Fruit fly (Drosophila melanogaster) whole organism, embryonic: Measurements from ENCODE around the gene CtsF.
A peak's percentile ranks its signal among the peaks of the same experiment; 100 is the strongest.

Experiments used
- ATbp ChIP-seq: fragments of 200-800 bp; sonication (Bioruptor generic); optimal IDR thresholded peaks from 2 replicates; lab custom pipeline; 2017; ENCODE audit warnings: missing biosample characterization, mild to moderate bottlenecking, missing genetic modification characterization, missing genetic modification reagents
- Atf6 ChIP-seq: fragments of 200-800 bp; sonication (Bioruptor generic); IDR thresholded peaks from 2 replicates; pipeline ENCODE4 v1.3.6; 2022; ENCODE audit warnings: missing biosample characterization, missing genetic modification characterization
- BEAF-32 ChIP-seq: fragments of 200-800 bp; sonication (Bioruptor generic); optimal IDR thresholded peaks from 3 replicates; lab custom pipeline; 2017; ENCODE audit warnings: missing biosample characterization, missing genetic modification characterization, mild to moderate bottlenecking, moderate library complexity, missing genetic modification reagents
- BtbVII ChIP-seq: fragments of 200-800 bp; sonication (Bioruptor generic); optimal IDR thresholded peaks from 3 replicates; lab custom pipeline; 2017; ENCODE audit warnings: missing biosample characterization, mild to moderate bottlenecking, missing genetic modification characterization
- CG10366 ChIP-seq: fragments of 200-800 bp; sonication (Bioruptor generic); IDR thresholded peaks from 2 replicates; pipeline ENCODE4 v1.3.6; 2022; ENCODE audit warnings: missing biosample characterization, missing genetic modification characterization
- CG11247 ChIP-seq: fragments of 200-800 bp; sonication (Bioruptor generic); IDR thresholded peaks from 2 replicates; pipeline ENCODE4 v1.3.6; 2022; ENCODE audit warnings: missing biosample characterization, missing genetic modification characterization
- CG11398 ChIP-seq: fragments of 200-800 bp; sonication (Bioruptor generic); optimal IDR thresholded peaks from 2 replicates; lab custom pipeline; 2016; ENCODE audit warnings: missing biosample characterization, missing genetic modification characterization
- CG11560 ChIP-seq: fragments of 200-800 bp; sonication (Bioruptor generic); IDR thresholded peaks from 3 replicates; pipeline ENCODE4 v1.3.6; 2022; ENCODE audit warnings: missing biosample characterization, missing genetic modification characterization
- CG12942 ChIP-seq: fragments of 200-800 bp; sonication (Bioruptor generic); optimal IDR thresholded peaks from 3 replicates; lab custom pipeline; 2016; ENCODE audit warnings: missing biosample characterization, missing genetic modification characterization
- CG13624 ChIP-seq: fragments of 200-800 bp; sonication (Bioruptor generic); optimal IDR thresholded peaks from 2 replicates; lab custom pipeline; 2016; ENCODE audit warnings: missing biosample characterization, missing genetic modification characterization
- CG14050 ChIP-seq: fragments of 200-800 bp; sonication (Bioruptor generic); IDR thresholded peaks from 3 replicates; pipeline ENCODE4 v1.3.6; 2022; ENCODE audit warnings: missing biosample characterization, missing genetic modification characterization
- CG14441 ChIP-seq: fragments of 200-800 bp; sonication (Bioruptor generic); IDR thresholded peaks from 2 replicates; pipeline ENCODE4 v1.3.6; 2022; ENCODE audit warnings: missing biosample characterization, missing genetic modification characterization
- CG16863 ChIP-seq: fragments of 200-800 bp; sonication (Bioruptor generic); optimal IDR thresholded peaks from 3 replicates; lab custom pipeline; 2016; ENCODE audit warnings: missing biosample characterization, missing genetic modification characterization
- CG17359 ChIP-seq: fragments of 200-800 bp; sonication (Bioruptor generic); optimal IDR thresholded peaks from 3 replicates; lab custom pipeline; 2018; ENCODE audit warnings: missing biosample characterization, mild to moderate bottlenecking, missing genetic modification characterization, moderate library complexity
- CG17568 ChIP-seq: fragments of 200-800 bp; sonication (Bioruptor generic); optimal IDR thresholded peaks from 2 replicates; lab custom pipeline; 2018; ENCODE audit warnings: missing biosample characterization, mild to moderate bottlenecking, missing genetic modification characterization, moderate library complexity
- CG17612 ChIP-seq: fragments of 200-800 bp; sonication (Bioruptor generic); IDR thresholded peaks from 2 replicates; pipeline ENCODE4 v1.3.6; 2022; ENCODE audit warnings: missing biosample characterization, missing genetic modification characterization
- CG18011 ChIP-seq: fragments of 200-800 bp; sonication (Bioruptor generic); optimal IDR thresholded peaks from 2 replicates; lab custom pipeline; 2017; ENCODE audit warnings: missing biosample characterization, missing genetic modification characterization, mild to moderate bottlenecking, moderate library complexity, missing genotype
- CG2712 ChIP-seq: fragments of 200-800 bp; optimal IDR thresholded peaks from 3 replicates; lab custom pipeline; 2019; ENCODE audit warnings: missing biosample characterization, mild to moderate bottlenecking, missing genetic modification characterization, moderate library complexity
- CG31441 ChIP-seq: fragments of 200-800 bp; sonication (Bioruptor generic); IDR thresholded peaks from 2 replicates; pipeline ENCODE4 v1.3.6; 2022; ENCODE audit warnings: missing biosample characterization, missing genetic modification characterization
- CG3407 ChIP-seq: fragments of 200-800 bp; sonication (Bioruptor generic); optimal IDR thresholded peaks from 2 replicates; lab custom pipeline; 2018; ENCODE audit warnings: missing biosample characterization, mild to moderate bottlenecking, missing genetic modification characterization
- CG4707 ChIP-seq: fragments of 200-800 bp; sonication (Bioruptor generic); optimal IDR thresholded peaks from 2 replicates; lab custom pipeline; 2018; ENCODE audit warnings: missing biosample characterization, mild to moderate bottlenecking, missing genetic modification characterization, moderate library complexity
- CG4854 ChIP-seq: fragments of 200-800 bp; sonication (Bioruptor generic); optimal IDR thresholded peaks from 2 replicates; lab custom pipeline; 2016; ENCODE audit warnings: missing biosample characterization, missing genetic modification characterization, inconsistent platforms
- CG6683 ChIP-seq: fragments of 200-800 bp; sonication (Bioruptor generic); optimal IDR thresholded peaks from 2 replicates; lab custom pipeline; 2017; ENCODE audit warnings: missing biosample characterization, mild to moderate bottlenecking, missing genetic modification characterization, missing genetic modification reagents
- CG7556 ChIP-seq: fragments of 200-800 bp; sonication (Bioruptor generic); optimal IDR thresholded peaks from 2 replicates; lab custom pipeline; 2017; ENCODE audit warnings: missing biosample characterization, mild to moderate bottlenecking, missing genetic modification characterization
- CG7839 ChIP-seq: fragments of 200-800 bp; sonication (Bioruptor generic); optimal IDR thresholded peaks from 3 replicates; lab custom pipeline; 2018; ENCODE audit warnings: missing biosample characterization, mild to moderate bottlenecking, missing genetic modification characterization, moderate library complexity
- CG9609 ChIP-seq: fragments of 200-800 bp; sonication (Bioruptor generic); optimal IDR thresholded peaks from 3 replicates; lab custom pipeline; 2016; ENCODE audit warnings: missing biosample characterization, missing genetic modification characterization
- Drgx ChIP-seq: fragments of 200-800 bp; sonication (Bioruptor generic); IDR thresholded peaks from 2 replicates; pipeline ENCODE4 v1.3.6; 2022; ENCODE audit warnings: missing biosample characterization, missing genetic modification characterization
- Eip74EF ChIP-seq, 2 experiments: fragments of 200-800 bp in 1 of 2; fragments of >200 bp in 1 of 2; sonication (Bioruptor generic) in 1 of 2; optimal IDR thresholded peaks; 2 replicates each; lab custom pipeline; 2017 to 2019; ENCODE audit warnings: missing biosample characterization in 2 of 2, missing genetic modification characterization in 2 of 2, mild to moderate bottlenecking in 1 of 2, moderate library complexity in 1 of 2
- Fer3 ChIP-seq: fragments of 200-800 bp; sonication (Bioruptor generic); optimal IDR thresholded peaks from 2 replicates; lab custom pipeline; 2018; ENCODE audit warnings: missing biosample characterization, mild to moderate bottlenecking, missing genetic modification characterization, moderate library complexity
- HLH3B ChIP-seq: fragments of 200-800 bp; sonication (Bioruptor generic); IDR thresholded peaks from 2 replicates; pipeline ENCODE4 v1.3.6; 2022; ENCODE audit warnings: missing biosample characterization, missing genetic modification characterization
- Hr51 ChIP-seq, 2 experiments: fragments of 200-800 bp; sonication (Bioruptor generic); optimal IDR thresholded peaks; 2 replicates in 1 of 2; 3 replicates in 1 of 2; lab custom pipeline; 2016 to 2018; ENCODE audit warnings: missing biosample characterization in 2 of 2, missing genetic modification characterization in 2 of 2, mild to moderate bottlenecking in 1 of 2, moderate library complexity in 1 of 2
- MESR4 ChIP-seq: fragments of 200-800 bp; sonication (Bioruptor generic); optimal IDR thresholded peaks from 2 replicates; lab custom pipeline; 2018; ENCODE audit warnings: missing biosample characterization, mild to moderate bottlenecking, missing genetic modification characterization, moderate library complexity
- NfI ChIP-seq: fragments of 200-800 bp; sonication (Bioruptor generic); optimal IDR thresholded peaks from 3 replicates; lab custom pipeline; 2018; ENCODE audit warnings: missing biosample characterization, mild to moderate bottlenecking, missing genetic modification characterization, moderate library complexity
- Opbp ChIP-seq: fragments of 200-800 bp; sonication (Bioruptor generic); IDR thresholded peaks from 3 replicates; pipeline ENCODE4 v1.3.6; 2022; ENCODE audit warnings: missing biosample characterization, missing genetic modification characterization; ENCODE audit not compliant: partially characterized antibody
- Side ChIP-seq: fragments of 200-800 bp; sonication (Bioruptor generic); optimal IDR thresholded peaks from 2 replicates; lab custom pipeline; 2016; ENCODE audit warnings: missing biosample characterization, missing genetic modification characterization
- Sox100B ChIP-seq: fragments of 200-800 bp; sonication (Bioruptor generic); optimal IDR thresholded peaks from 3 replicates; lab custom pipeline; 2018; ENCODE audit warnings: missing biosample characterization, mild to moderate bottlenecking, missing genetic modification characterization
- TFAM ChIP-seq: fragments of 200-800 bp; sonication (Bioruptor generic); optimal IDR thresholded peaks from 2 replicates; lab custom pipeline; 2017; ENCODE audit warnings: missing biosample characterization, missing genetic modification characterization, inconsistent platforms
- corto ChIP-seq: fragments of 200-800 bp; sonication (Bioruptor generic); optimal IDR thresholded peaks from 2 replicates; lab custom pipeline; 2016; ENCODE audit warnings: missing biosample characterization, mild to moderate bottlenecking, missing genetic modification characterization, moderate library complexity
- dati ChIP-seq: fragments of 200-800 bp; sonication (Bioruptor generic); IDR thresholded peaks from 2 replicates; pipeline ENCODE4 v1.3.6; 2022; ENCODE audit warnings: missing biosample characterization, missing genetic modification characterization
- ewg ChIP-seq: fragments of 200-800 bp; sonication (Bioruptor generic); optimal IDR thresholded peaks from 3 replicates; lab custom pipeline; 2017; ENCODE audit warnings: mild to moderate bottlenecking, missing biosample characterization, missing genetic modification reagents, missing genetic modification characterization
- gsb-n ChIP-seq: fragments of 200-800 bp; sonication (Bioruptor generic); optimal IDR thresholded peaks from 3 replicates; lab custom pipeline; 2018; ENCODE audit warnings: missing biosample characterization, mild to moderate bottlenecking, missing genetic modification characterization
- oc ChIP-seq: fragments of 200-800 bp; sonication (Bioruptor generic); optimal IDR thresholded peaks from 2 replicates; lab custom pipeline; 2018; ENCODE audit warnings: missing biosample characterization, mild to moderate bottlenecking, missing genetic modification characterization, moderate library complexity
- pho ChIP-seq: fragments of 200-800 bp; sonication (Bioruptor generic); optimal IDR thresholded peaks from 2 replicates; lab custom pipeline; 2016; ENCODE audit warnings: missing biosample characterization, missing genetic modification characterization
- pros ChIP-seq: fragments of 200-800 bp; sonication (Bioruptor generic); optimal IDR thresholded peaks from 3 replicates; lab custom pipeline; 2019; ENCODE audit warnings: missing biosample characterization, mild to moderate bottlenecking, missing genetic modification characterization, moderate library complexity
- sens ChIP-seq: fragments of 200-800 bp; sonication (Bioruptor generic); peaks from one replicate; lab custom pipeline; 2016; ENCODE audit warnings: missing biosample characterization, missing genetic modification characterization
- sob ChIP-seq: fragments of 200-800 bp; sonication (Bioruptor generic); IDR thresholded peaks from 2 replicates; pipeline ENCODE4 v1.3.6; 2022; ENCODE audit warnings: missing biosample characterization, missing genetic modification characterization
- tup ChIP-seq: fragments of 200-800 bp; sonication (Bioruptor generic); optimal IDR thresholded peaks from 2 replicates; lab custom pipeline; 2016; ENCODE audit warnings: missing biosample characterization, mild to moderate bottlenecking, missing genetic modification characterization, moderate library complexity
- usp ChIP-seq: fragments of >200 bp; optimal IDR thresholded peaks from 2 replicates; lab custom pipeline; 2017; ENCODE audit warnings: missing biosample characterization, missing genetic modification characterization
- zen ChIP-seq: fragments of 200-800 bp; sonication (Bioruptor generic); optimal IDR thresholded peaks from 3 replicates; lab custom pipeline; 2018; ENCODE audit warnings: missing biosample characterization, mild to moderate bottlenecking, missing genetic modification characterization, moderate library complexity

CtsF gene

DNA sequence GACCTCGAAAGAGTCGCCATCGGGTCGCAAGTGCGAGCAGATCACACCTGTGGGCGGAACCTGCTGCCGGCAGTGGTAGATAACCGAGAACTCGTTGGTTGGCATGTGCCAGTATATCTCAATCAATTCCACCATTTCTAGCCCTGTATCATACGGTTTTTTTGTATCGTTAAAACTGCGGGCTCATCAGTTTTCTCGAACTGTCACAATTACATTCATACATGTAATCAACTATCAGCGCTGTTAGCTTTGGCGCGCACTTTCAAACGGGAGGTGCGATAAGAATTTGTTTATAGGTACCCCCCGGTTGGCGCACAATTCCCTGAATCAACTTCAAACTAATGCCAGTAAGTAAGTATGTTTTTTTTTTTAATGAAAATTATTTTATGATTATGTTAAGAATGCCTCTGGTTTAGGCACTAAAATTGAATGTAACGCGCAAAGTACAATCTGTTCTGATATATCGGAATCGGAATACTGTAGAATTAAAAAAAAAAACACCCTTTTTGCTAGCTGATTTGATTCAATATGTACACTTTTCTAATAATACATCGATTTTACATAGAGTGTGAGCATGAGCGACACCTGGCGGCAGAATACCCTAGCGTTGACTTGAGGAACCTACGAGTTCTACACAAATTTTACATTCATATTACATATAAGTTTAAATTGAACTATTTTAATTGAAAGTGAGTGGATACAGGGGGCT, 47.2 kb upstream of the CtsF start (continued):
- TF ChIP-seq CG7556 (GFP tag; lab: Kevin White, UChicago) (peak; percentile 36), Sox100B (GFP tag; lab: Kevin White, UChicago) (no peak), BEAF-32 (peak; percentile 27), gsb-n (tag; lab: Kevin White, UChicago) (no peak), CG14441 (peak; percentile 53), CG2712 (peak; percentile 48), CG17612 (no peak), Atf6 (GFP tag; lab: Robert Waterston, UW) (no peak), CG18011 (GFP tag; lab: Kevin White, UChicago) (no peak), CG9609 (GFP tag; lab: Kevin White, UChicago) (peak; percentile 29), sens (peak; percentile 93), CG17359 (tag; lab: Kevin White, UChicago) (peak; percentile 62), CG3407 (GFP tag; lab: Kevin White, UChicago) (peak; percentile 27), Eip74EF (GFP tag; optimal IDR thresholded peaks at IDR 0.05; lab: Kevin White, UChicago) (peak in 1 of 2 experiments; percentile 8), corto (GFP tag; lab: Kevin White, UChicago) (no peak), CG13624 (GFP tag; lab: Kevin White, UChicago) (peak; percentile 56), MESR4 (GFP tag; lab: Kevin White, UChicago) (no peak), CG10366 (GFP tag; lab: Robert Waterston, UW) (peak; percentile 91), ewg (GFP tag; lab: Kevin White, UChicago) (peak; percentile 29), CG16863 (peak; percentile 43), usp (GFP tag; lab: Kevin White, UChicago) (no peak), CG12942 (GFP tag; lab: Kevin White, UChicago) (peak; percentile 39), pho (GFP tag; lab: Kevin White, UChicago) (peak; percentile 42), Hr51 (GFP tag; optimal IDR thresholded peaks at IDR 0.05; lab: Kevin White, UChicago) (peak; percentile 49 to 55), sob (peak; percentile 73), CG7839 (peak; percentile 56), Drgx (GFP tag; lab: Robert Waterston, UW) (0 out of 2 replicates have a peak, but pooled peaks have one; percentile 5), Opbp (GFP tag; lab: Robert Waterston, UW) (peak; percentile 65; the same call in 1 of the 3 replicates), CG11398 (no peak), oc (tag; lab: Kevin White, UChicago) (no peak), zen (tag; lab: Kevin White, UChicago) (no peak), Fer3 (tag; lab: Kevin White, UChicago) (peak; percentile 34), BtbVII (GFP tag; lab: Kevin White, UChicago) (peak; percentile 49), NfI (GFP tag; lab: Kevin White, UChicago) (peak; percentile 63), ATbp (GFP tag; lab: Kevin White, UChicago) (no peak), CG4707 (no peak), CG31441 (GFP tag; lab: Robert Waterston, UW) (no peak; the same call in 1 of the 2 replicates), Side (GFP tag; lab: Kevin White, UChicago) (peak; percentile 58), tup (GFP tag; lab: Kevin White, UChicago) (peak; percentile 49), CG11560 (tag; lab: Robert Waterston, UW) (peak; percentile 45; the same call in 1 of the 3 replicates), CG4854 (peak; percentile 24), TFAM (no peak), dati (no peak), CG17568 (GFP tag; lab: Kevin White, UChicago) (no peak), CG6683 (GFP tag; lab: Kevin White, UChicago) (no peak), pros (GFP tag; lab: Kevin White, UChicago) (no peak), HLH3B (GFP tag; lab: Robert Waterston, UW) (peak; percentile 46; the same call in 1 of the 2 replicates), CG11247 (GFP tag; lab: Robert Waterston, UW) (peak; percentile 76), CG14050 (GFP tag; lab: Robert Waterston, UW) (no peak)
